Fruit fly (Drosophila melanogaster) whole organism, embryonic: ENCODE data around the gene CG2256.

Experiments
- Adf1 ChIP-seq: fragments of 200-800 bp; sonication (Bioruptor generic); IDR thresholded peaks from 2 replicates; pipeline ENCODE4 v1.3.6; 2022; ENCODE audit warnings: missing biosample characterization, missing genetic modification characterization
- Aef1 ChIP-seq: fragments of 200-800 bp; sonication (Bioruptor generic); IDR thresholded peaks from 3 replicates; pipeline ENCODE4 v1.3.6; 2022; ENCODE audit warnings: missing biosample characterization, missing genetic modification characterization
- Antp ChIP-seq: fragments of 200-800 bp; sonication (Bioruptor generic); optimal IDR thresholded peaks from 3 replicates; lab custom pipeline; 2016; ENCODE audit warnings: missing biosample characterization, missing genetic modification characterization
- CG12219 ChIP-seq: fragments of 200-800 bp; sonication (Bioruptor generic); optimal IDR thresholded peaks from 3 replicates; lab custom pipeline; 2018; ENCODE audit warnings: missing biosample characterization, mild to moderate bottlenecking, missing genetic modification characterization
- CG14014 ChIP-seq: fragments of 200-800 bp; sonication (Bioruptor generic); IDR thresholded peaks from 2 replicates; pipeline ENCODE4 v1.3.6; 2022; ENCODE audit warnings: missing biosample characterization, missing genetic modification characterization
- CG14050 ChIP-seq: fragments of 200-800 bp; sonication (Bioruptor generic); IDR thresholded peaks from 3 replicates; pipeline ENCODE4 v1.3.6; 2022; ENCODE audit warnings: missing biosample characterization, missing genetic modification characterization
- CG14965 ChIP-seq: fragments of 200-800 bp; sonication (Bioruptor generic); optimal IDR thresholded peaks from 2 replicates; lab custom pipeline; 2016; ENCODE audit warnings: missing biosample characterization, missing genetic modification characterization, borderline replicate concordance
- CG1603 ChIP-seq: fragments of 200-800 bp; sonication (Bioruptor generic); optimal IDR thresholded peaks from 2 replicates; lab custom pipeline; 2019; ENCODE audit warnings: missing biosample characterization, mild to moderate bottlenecking, missing genetic modification characterization, moderate library complexity
- CG2129 ChIP-seq: fragments of 200-800 bp; sonication (Bioruptor generic); IDR thresholded peaks from 2 replicates; pipeline ENCODE4 v1.3.6; 2022; ENCODE audit warnings: missing biosample characterization, missing genetic modification characterization; ENCODE audit not compliant: partially characterized antibody
- CG33213 ChIP-seq: fragments of 200-800 bp; sonication (Bioruptor generic); optimal IDR thresholded peaks from 3 replicates; lab custom pipeline; 2016; ENCODE audit warnings: missing biosample characterization, missing genetic modification characterization
- CG33557 ChIP-seq: fragments of 200-800 bp; sonication (Bioruptor generic); optimal IDR thresholded peaks from 2 replicates; lab custom pipeline; 2019; ENCODE audit warnings: missing biosample characterization, mild to moderate bottlenecking, missing genetic modification characterization, moderate library complexity
- CG3726 ChIP-seq: fragments of 200-800 bp; sonication (Bioruptor generic); IDR thresholded peaks from 3 replicates; pipeline ENCODE4, ENCODE4 v1.3.6; 2022; ENCODE audit warnings: missing biosample characterization, missing genetic modification characterization
- CG42726 ChIP-seq: fragments of 200-800 bp; sonication (Bioruptor generic); IDR thresholded peaks from 2 replicates; pipeline ENCODE4 v1.3.6; 2022; ENCODE audit warnings: missing biosample characterization, missing genetic modification characterization; ENCODE audit not compliant: partially characterized antibody
- CG4282 ChIP-seq: fragments of 200-800 bp; sonication (Bioruptor generic); optimal IDR thresholded peaks from 2 replicates; lab custom pipeline; 2016; ENCODE audit warnings: missing biosample characterization, missing genetic modification characterization
- CG7786 ChIP-seq: fragments of 200-800 bp; sonication (Bioruptor generic); optimal IDR thresholded peaks from 2 replicates; lab custom pipeline; 2016; ENCODE audit warnings: missing biosample characterization, missing genetic modification characterization
- CrebB ChIP-seq: fragments of 200-800 bp; sonication (Bioruptor generic); optimal IDR thresholded peaks from 3 replicates; lab custom pipeline; 2018; ENCODE audit warnings: missing biosample characterization, mild to moderate bottlenecking, missing genetic modification characterization
- Dfd ChIP-seq, 2 experiments: fragments of >200 bp; optimal IDR thresholded peaks; 2 replicates each; lab custom pipeline; 2017; ENCODE audit warnings: missing biosample characterization in 2 of 2, missing genetic modification characterization in 2 of 2
- Dp ChIP-seq: fragments of 200-800 bp; sonication (Bioruptor generic); optimal IDR thresholded peaks from 2 replicates; lab custom pipeline; 2018; ENCODE audit warnings: missing biosample characterization, mild to moderate bottlenecking, missing genetic modification characterization, moderate library complexity
- Ets97D ChIP-seq: fragments of 200-800 bp; sonication (Bioruptor generic); optimal IDR thresholded peaks from 3 replicates; lab custom pipeline; 2016; ENCODE audit warnings: missing biosample characterization, missing genetic modification characterization
- H15 ChIP-seq: fragments of 200-800 bp; sonication (Bioruptor generic); IDR thresholded peaks from 3 replicates; pipeline ENCODE4 v1.3.6; 2022; ENCODE audit warnings: missing biosample characterization, missing genetic modification characterization
- Hr51 ChIP-seq, 2 experiments: fragments of 200-800 bp; sonication (Bioruptor generic); optimal IDR thresholded peaks; 2 replicates in 1 of 2; 3 replicates in 1 of 2; lab custom pipeline; 2016 to 2018; ENCODE audit warnings: missing biosample characterization in 2 of 2, missing genetic modification characterization in 2 of 2, mild to moderate bottlenecking in 1 of 2, moderate library complexity in 1 of 2
- MBD-R2 ChIP-seq: fragments of 200-800 bp; sonication (Bioruptor generic); IDR thresholded peaks from 2 replicates; pipeline ENCODE4 v1.3.6; 2022; ENCODE audit warnings: missing biosample characterization, missing genetic modification characterization
- MTF-1 ChIP-seq: fragments of 200-800 bp; sonication (Bioruptor generic); optimal IDR thresholded peaks from 2 replicates; lab custom pipeline; 2018; ENCODE audit warnings: missing biosample characterization, mild to moderate bottlenecking, missing genetic modification characterization, borderline replicate concordance
- NFAT ChIP-seq: fragments of 200-800 bp; sonication (Bioruptor generic); IDR thresholded peaks from 2 replicates; pipeline ENCODE4 v1.3.6; 2022; ENCODE audit warnings: missing biosample characterization, missing genetic modification characterization
- Nf-YA ChIP-seq: fragments of 200-800 bp; sonication (Bioruptor generic); IDR thresholded peaks from 2 replicates; pipeline ENCODE4 v1.3.6; 2022; ENCODE audit warnings: missing biosample characterization, missing genetic modification characterization
- Nf-YC ChIP-seq: fragments of 200-800 bp; optimal IDR thresholded peaks from 3 replicates; lab custom pipeline; 2019; ENCODE audit warnings: missing biosample characterization, mild to moderate bottlenecking, missing genetic modification characterization, moderate library complexity
- Ravus ChIP-seq: fragments of 200-800 bp; sonication (Bioruptor generic); IDR thresholded peaks from 2 replicates; pipeline ENCODE4 v1.3.6; 2022; ENCODE audit warnings: missing biosample characterization, missing genetic modification characterization
- Sry-δ ChIP-seq: fragments of 200-800 bp; sonication (Bioruptor generic); optimal IDR thresholded peaks from 2 replicates; lab custom pipeline; 2016; ENCODE audit warnings: missing biosample characterization, missing genetic modification characterization
- YL-1 ChIP-seq: fragments of 200-800 bp; sonication (Bioruptor generic); optimal IDR thresholded peaks from 3 replicates; lab custom pipeline; 2017; ENCODE audit warnings: missing biosample characterization, mild to moderate bottlenecking, missing genetic modification characterization
- ac ChIP-seq: fragments of 200-800 bp; sonication (Bioruptor generic); optimal IDR thresholded peaks from 3 replicates; lab custom pipeline; 2017; ENCODE audit warnings: missing biosample characterization, mild to moderate bottlenecking, missing genetic modification characterization
- al ChIP-seq: fragments of 200-800 bp; sonication (Bioruptor generic); IDR thresholded peaks from 2 replicates; pipeline ENCODE4 v1.3.6; 2022; ENCODE audit warnings: missing biosample characterization, missing genetic modification characterization
- aop ChIP-seq: fragments of 200-800 bp; sonication (Bioruptor generic); IDR thresholded peaks from 2 replicates; pipeline ENCODE4 v1.3.6; 2022; ENCODE audit warnings: missing biosample characterization, missing genetic modification characterization
- bbx ChIP-seq: fragments of 200-800 bp; sonication (Bioruptor generic); IDR thresholded peaks from 2 replicates; pipeline ENCODE4 v1.3.6; 2022; ENCODE audit warnings: missing biosample characterization, missing genetic modification characterization; ENCODE audit not compliant: partially characterized antibody
- ci ChIP-seq: fragments of 200-800 bp; sonication (Bioruptor generic); IDR thresholded peaks from 3 replicates; pipeline ENCODE4 v1.3.6; 2022; ENCODE audit warnings: missing biosample characterization, missing genetic modification characterization
- cwo ChIP-seq: fragments of 200-800 bp; sonication (Bioruptor generic); optimal IDR thresholded peaks from 3 replicates; lab custom pipeline; 2017; ENCODE audit warnings: missing biosample characterization, missing genetic modification characterization, mild to moderate bottlenecking, moderate library complexity, missing genetic modification reagents
- eyg ChIP-seq: fragments of 200-800 bp; sonication (Bioruptor generic); optimal IDR thresholded peaks from 3 replicates; lab custom pipeline; 2016; ENCODE audit warnings: missing biosample characterization, missing genetic modification characterization
- gfzf ChIP-seq: fragments of 200-800 bp; sonication (Bioruptor generic); optimal IDR thresholded peaks from 2 replicates; lab custom pipeline; 2016; ENCODE audit warnings: missing biosample characterization, mild to moderate bottlenecking, missing genetic modification characterization, moderate library complexity
- hbn ChIP-seq: fragments of 200-800 bp; sonication (Bioruptor generic); IDR thresholded peaks from 2 replicates; pipeline ENCODE4 v1.3.6; 2022; ENCODE audit warnings: missing biosample characterization, missing genetic modification characterization; ENCODE audit not compliant: partially characterized antibody
- maf-S ChIP-seq: fragments of 200-800 bp; sonication (Bioruptor generic); optimal IDR thresholded peaks from 2 replicates; lab custom pipeline; 2016; ENCODE audit warnings: missing biosample characterization, missing genetic modification characterization
- nerfin-2 ChIP-seq: fragments of 200-800 bp; sonication (Bioruptor generic); IDR thresholded peaks from 2 replicates; pipeline ENCODE4 v1.3.6; 2022; ENCODE audit warnings: missing biosample characterization, missing genetic modification characterization; ENCODE audit not compliant: partially characterized antibody
- pnt ChIP-seq: fragments of 200-800 bp; sonication (Bioruptor generic); optimal IDR thresholded peaks from 3 replicates; lab custom pipeline; 2016; ENCODE audit warnings: missing biosample characterization, missing genetic modification characterization
- pum ChIP-seq: fragments of 200-800 bp; sonication (Bioruptor generic); optimal IDR thresholded peaks from 2 replicates; lab custom pipeline; 2016; ENCODE audit warnings: missing biosample characterization, missing genetic modification characterization
- rib ChIP-seq: fragments of 200-800 bp; sonication (Bioruptor generic); IDR thresholded peaks from 2 replicates; pipeline ENCODE4 v1.3.6; 2022; ENCODE audit warnings: missing biosample characterization, missing genetic modification characterization
- row ChIP-seq: fragments of 200-800 bp; sonication (Bioruptor generic); IDR thresholded peaks from 3 replicates; pipeline ENCODE4 v1.3.6; 2022; ENCODE audit warnings: missing biosample characterization, missing genetic modification characterization
- sens ChIP-seq: fragments of 200-800 bp; sonication (Bioruptor generic); peaks from one replicate; lab custom pipeline; 2016; ENCODE audit warnings: missing biosample characterization, missing genetic modification characterization
- sens-2 ChIP-seq: fragments of 200-800 bp; sonication (Bioruptor generic); IDR thresholded peaks from 2 replicates; pipeline ENCODE4 v1.3.6; 2022; ENCODE audit warnings: missing biosample characterization, missing genetic modification characterization
- sob ChIP-seq: fragments of 200-800 bp; sonication (Bioruptor generic); IDR thresholded peaks from 2 replicates; pipeline ENCODE4 v1.3.6; 2022; ENCODE audit warnings: missing biosample characterization, missing genetic modification characterization
- sug ChIP-seq: fragments of 200-800 bp; optimal IDR thresholded peaks from 2 replicates; lab custom pipeline; 2019; ENCODE audit warnings: missing biosample characterization, mild to moderate bottlenecking, missing genetic modification characterization, moderate library complexity
- ttk ChIP-seq: fragments of 200-800 bp; sonication (Bioruptor generic); IDR thresholded peaks from 2 replicates; pipeline ENCODE4 v2.1.2; 2022; ENCODE audit warnings: missing biosample characterization, missing genetic modification characterization

The CG2256 gene

DNA sequence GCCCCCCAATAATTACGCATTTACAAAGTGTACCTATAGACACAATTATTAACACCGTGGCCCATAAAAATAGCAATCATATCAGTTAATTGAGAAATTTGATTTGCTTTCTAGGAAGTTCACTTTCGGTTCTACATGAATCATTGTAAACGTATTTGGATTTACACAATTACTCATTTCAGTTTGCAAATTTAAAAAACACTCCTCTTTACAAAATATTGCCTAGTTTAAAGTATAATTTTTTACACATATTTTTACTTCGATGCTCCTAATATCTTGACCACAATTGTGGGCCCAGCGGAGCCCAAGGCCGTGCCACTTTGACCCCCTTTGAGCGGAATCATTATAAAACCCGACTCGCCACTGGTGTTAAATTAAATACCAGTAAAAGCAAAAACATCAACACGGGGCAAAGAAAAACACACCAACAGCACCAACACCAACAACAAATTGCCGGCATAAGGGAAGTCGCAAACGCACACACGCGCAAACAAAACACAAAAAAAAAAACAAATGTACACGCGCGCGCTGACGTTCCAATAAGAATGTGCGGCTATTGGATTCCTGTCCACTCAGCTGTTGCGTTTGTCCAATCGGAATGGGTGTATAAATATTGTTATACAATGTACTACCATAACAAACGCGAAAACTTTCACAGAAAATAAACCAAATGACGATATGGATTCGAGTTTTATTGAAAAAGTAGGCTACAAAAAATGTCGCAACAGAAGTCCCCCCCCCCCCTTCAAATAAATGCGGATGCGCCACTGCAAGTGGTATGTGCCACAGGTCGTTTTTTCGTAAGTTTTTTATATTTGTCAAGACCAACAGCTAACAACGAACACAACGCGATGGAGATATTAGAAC lies 27.7 kb upstream of the CG2256 start (continued):
- TF ChIP-seq Hr51 (GFP tag; optimal IDR thresholded peaks at IDR 0.05; lab: Kevin White, UChicago), result peak; percentile 15 to 77
- TF ChIP-seq ci (GFP tag; lab: Robert Waterston, UW), result peak; percentile 22; the same call in 1 of the 3 replicates
- TF ChIP-seq CG14014 (GFP tag; lab: Robert Waterston, UW), result peak; percentile 74
- TF ChIP-seq CG2129 (GFP tag; lab: Robert Waterston, UW), result no peak
- no peak for TF ChIP-seq YL-1 (GFP tag; lab: Kevin White, UChicago)
- TF ChIP-seq Ets97D, result no peak
- TF ChIP-seq MBD-R2 (GFP tag; lab: Robert Waterston, UW), result no peak; the same call in 1 of the 2 replicates
- TF ChIP-seq cwo, result peak; percentile 70
- peak; percentile 53 for TF ChIP-seq CG12219 (GFP tag; lab: Kevin White, UChicago)
- TF ChIP-seq hbn (GFP tag; lab: Robert Waterston, UW), result no peak
- peak; percentile 67 for TF ChIP-seq sens
- TF ChIP-seq gfzf (GFP tag; lab: Kevin White, UChicago), result no peak
- TF ChIP-seq CG14965 (GFP tag; lab: Kevin White, UChicago), result no peak
- TF ChIP-seq Nf-YC (tag; lab: Kevin White, UChicago), result peak; percentile 61
- peak; percentile 7 for TF ChIP-seq eyg (GFP tag; lab: Kevin White, UChicago)
- no peak for TF ChIP-seq ac (GFP tag; lab: Kevin White, UChicago)
- no peak for TF ChIP-seq CG33213 (GFP tag; lab: Kevin White, UChicago)
- no peak for TF ChIP-seq CG42726 (GFP tag; lab: Robert Waterston, UW)
- no peak for TF ChIP-seq Dfd (GFP tag; optimal IDR thresholded peaks at IDR 0.05; lab: Kevin White, UChicago)
- TF ChIP-seq CG4282 (GFP tag; lab: Kevin White, UChicago), result no peak
- TF ChIP-seq sob (GFP tag; lab: Robert Waterston, UW), result peak; percentile 62
- TF ChIP-seq maf-S (GFP tag; lab: Kevin White, UChicago), result peak; percentile 6
- no peak for TF ChIP-seq bbx
- no peak for TF ChIP-seq Dp (GFP tag; lab: Kevin White, UChicago)
- no peak for TF ChIP-seq ttk (GFP tag; lab: Robert Waterston, UW)
- peak; percentile 38 for TF ChIP-seq CrebB (tag; lab: Kevin White, UChicago)
- peak; percentile 15 for TF ChIP-seq pum (GFP tag; lab: Kevin White, UChicago)
- no peak for TF ChIP-seq Antp (GFP tag; lab: Kevin White, UChicago)
- no peak for TF ChIP-seq Adf1
- TF ChIP-seq Sry-δ (GFP tag; lab: Kevin White, UChicago), result peak; percentile 3
- TF ChIP-seq pnt, result no peak
- peak; percentile 35; the same call in 1 of the 3 replicates for TF ChIP-seq Aef1 (GFP tag; lab: Robert Waterston, UW)
- no peak; the same call in 1 of the 2 replicates for TF ChIP-seq Ravus (GFP tag; lab: Robert Waterston, UW)
- no peak for TF ChIP-seq NFAT
- TF ChIP-seq sug (tag; lab: Kevin White, UChicago), result peak; percentile 75
- TF ChIP-seq H15, result no peak
- peak; percentile 65 for TF ChIP-seq CG7786
- TF ChIP-seq CG3726 (GFP tag; lab: Robert Waterston, UW), result 0 out of 3 replicates have a peak, but pooled peaks have one; percentile 59
- peak; percentile 57 for TF ChIP-seq al (GFP tag; lab: Robert Waterston, UW)
- TF ChIP-seq nerfin-2, result no peak
- TF ChIP-seq MTF-1, result no peak
- TF ChIP-seq CG33557 (GFP tag; lab: Kevin White, UChicago), result no peak
- TF ChIP-seq sens-2 (GFP tag; lab: Robert Waterston, UW), result no peak
- no peak for TF ChIP-seq Nf-YA
- TF ChIP-seq rib, result no peak
- TF ChIP-seq row (GFP tag; lab: Robert Waterston, UW), result peak; percentile 76
- peak; percentile 47; the same call in 1 of the 3 replicates for TF ChIP-seq CG14050
- peak; percentile 45 for TF ChIP-seq CG1603
- TF ChIP-seq aop, result no peak
